Worm (Caenorhabditis elegans) whole organism, late embryonic: ENCODE results near the gene F46G11.2.

ENCODE experiments used
- C38D4.7 ChIP-seq: fragments of 200-800 bp; sonication (Bioruptor generic); optimal IDR thresholded peaks from 2 replicates; lab custom pipeline; 2018; ENCODE audit warnings: mild to moderate bottlenecking, missing genetic modification characterization, moderate library complexity, missing compliant biosample characterization
- F13H6.1 ChIP-seq: sonication (generic microtip); optimal IDR thresholded peaks from 2 replicates; lab custom pipeline; 2016; ENCODE audit warnings: missing genetic modification characterization, missing compliant biosample characterization
- K02D7.2 ChIP-seq: sonication (generic microtip); optimal IDR thresholded peaks from 2 replicates; lab custom pipeline; 2017; ENCODE audit warnings: mild to moderate bottlenecking, missing genetic modification characterization, missing compliant biosample characterization
- K09A11.1 ChIP-seq: sonication (generic microtip); optimal IDR thresholded peaks from 2 replicates; lab custom pipeline; 2017; ENCODE audit warnings: antibody characterized with exemption, mild to moderate bottlenecking, missing genetic modification characterization, missing compliant biosample characterization; ENCODE audit not compliant: insufficient read depth
- T23F11.4 ChIP-seq: fragments of 200-800 bp; sonication (Bioruptor generic); optimal IDR thresholded peaks from 2 replicates; lab custom pipeline; 2018; ENCODE audit warnings: mild to moderate bottlenecking, missing genetic modification characterization, missing compliant biosample characterization
- Y22D7AL.16 ChIP-seq: sonication (generic microtip); optimal IDR thresholded peaks from 2 replicates; lab custom pipeline; 2016; ENCODE audit warnings: missing genetic modification characterization, missing compliant biosample characterization
- ahr-1 ChIP-seq: sonication (generic microtip); optimal IDR thresholded peaks from 2 replicates; lab custom pipeline; 2016; ENCODE audit warnings: missing genetic modification characterization, missing compliant biosample characterization
- ama-1 ChIP-seq: fragments of 150-350 bp; optimal IDR thresholded peaks from 2 replicates; lab custom pipeline; 2014
- ceh-18 ChIP-seq: sonication (generic microtip); optimal IDR thresholded peaks from 2 replicates; lab custom pipeline; 2016; ENCODE audit warnings: missing genetic modification characterization, missing compliant biosample characterization
- ceh-19 ChIP-seq: fragments of 200-800 bp; sonication (Bioruptor generic); optimal IDR thresholded peaks from 2 replicates; lab custom pipeline; 2018; ENCODE audit warnings: mild to moderate bottlenecking, missing genetic modification characterization, missing compliant biosample characterization
- ceh-2 ChIP-seq: sonication (generic microtip); optimal IDR thresholded peaks from 2 replicates; lab custom pipeline; 2016; ENCODE audit warnings: missing genotype, missing genetic modification characterization, missing compliant biosample characterization
- ceh-22 ChIP-seq: sonication (generic microtip); optimal IDR thresholded peaks from 2 replicates; lab custom pipeline; 2017; ENCODE audit warnings: missing biosample characterization, missing genetic modification characterization
- ceh-24 ChIP-seq: sonication (generic microtip); optimal IDR thresholded peaks from 2 replicates; lab custom pipeline; 2016; ENCODE audit warnings: mild to moderate bottlenecking, missing genetic modification characterization, missing compliant biosample characterization
- ceh-31 ChIP-seq: sonication (generic microtip); optimal IDR thresholded peaks from 2 replicates; lab custom pipeline; 2016; ENCODE audit warnings: missing genetic modification characterization, missing compliant biosample characterization
- ceh-45 ChIP-seq: fragments of 200-800 bp; sonication (Bioruptor generic); IDR thresholded peaks from 2 replicates; pipeline ENCODE4 v1.3.6; 2022; ENCODE audit warnings: missing genetic modification reagents, missing genetic modification characterization, missing compliant biosample characterization
- ceh-6 ChIP-seq: fragments of 200-800 bp; sonication (Bioruptor generic); optimal IDR thresholded peaks from 2 replicates; lab custom pipeline; 2018; ENCODE audit warnings: mild to moderate bottlenecking, missing genetic modification characterization, missing compliant biosample characterization
- ceh-9 ChIP-seq: sonication (generic microtip); optimal IDR thresholded peaks from 2 replicates; lab custom pipeline; 2016; ENCODE audit warnings: mild to moderate bottlenecking, missing genetic modification characterization, inconsistent platforms, missing compliant biosample characterization
- che-1 ChIP-seq: sonication (generic microtip); optimal IDR thresholded peaks from 2 replicates; lab custom pipeline; 2016; ENCODE audit warnings: mild to moderate bottlenecking, missing genetic modification characterization, missing compliant biosample characterization
- dmd-4 ChIP-seq: sonication (generic microtip); optimal IDR thresholded peaks from 2 replicates; lab custom pipeline; 2016; ENCODE audit warnings: borderline replicate concordance, missing genetic modification characterization, missing compliant biosample characterization
- dve-1 ChIP-seq: sonication (generic microtip); optimal IDR thresholded peaks from 2 replicates; lab custom pipeline; 2017; ENCODE audit warnings: antibody characterized with exemption, mild to moderate bottlenecking, missing genetic modification characterization, missing compliant biosample characterization
- elt-2 ChIP-seq: sonication (generic microtip); optimal IDR thresholded peaks from 2 replicates; lab custom pipeline; 2016; ENCODE audit warnings: missing genetic modification reagents, missing genetic modification characterization, missing compliant biosample characterization
- elt-4 ChIP-seq: sonication (generic microtip); optimal IDR thresholded peaks from 2 replicates; lab custom pipeline; 2016; ENCODE audit warnings: missing genetic modification characterization, missing compliant biosample characterization
- ets-4 ChIP-seq: sonication (generic microtip); optimal IDR thresholded peaks from 2 replicates; lab custom pipeline; 2016; ENCODE audit warnings: missing genetic modification characterization, missing compliant biosample characterization
- eyg-1 ChIP-seq: sonication (generic microtip); optimal IDR thresholded peaks from 2 replicates; lab custom pipeline; 2016; ENCODE audit warnings: missing genotype, missing genetic modification characterization, missing compliant biosample characterization
- fax-1 ChIP-seq: sonication (generic microtip); optimal IDR thresholded peaks from 2 replicates; lab custom pipeline; 2016; ENCODE audit warnings: missing genotype, missing genetic modification characterization, missing compliant biosample characterization
- fkh-10 ChIP-seq: fragments of 150-350 bp; optimal IDR thresholded peaks from 2 replicates; lab custom pipeline; 2014; ENCODE audit warnings: missing biosample characterization, missing genetic modification reagents, missing genetic modification characterization
- fkh-6 ChIP-seq: sonication (generic microtip); optimal IDR thresholded peaks from 2 replicates; lab custom pipeline; 2016; ENCODE audit warnings: missing genetic modification characterization, missing compliant biosample characterization
- gmeb-2 ChIP-seq: sonication (generic microtip); optimal IDR thresholded peaks from 2 replicates; lab custom pipeline; 2016; ENCODE audit warnings: missing genetic modification characterization, inconsistent platforms, missing compliant biosample characterization
- hlh-13 ChIP-seq: fragments of 200-800 bp; sonication (Bioruptor generic); optimal IDR thresholded peaks from 2 replicates; lab custom pipeline; 2018; ENCODE audit warnings: mild to moderate bottlenecking, missing genetic modification characterization, missing compliant biosample characterization
- hlh-15 ChIP-seq: sonication (generic microtip); optimal IDR thresholded peaks from 2 replicates; lab custom pipeline; 2016; ENCODE audit warnings: missing genetic modification characterization, missing compliant biosample characterization
- hlh-30 ChIP-seq: sonication (generic microtip); optimal IDR thresholded peaks from 2 replicates; lab custom pipeline; 2017; ENCODE audit warnings: antibody characterized with exemption, missing genetic modification characterization, missing compliant biosample characterization; ENCODE audit not compliant: insufficient read depth
- hlh-6 ChIP-seq: sonication (generic microtip); optimal IDR thresholded peaks from 2 replicates; lab custom pipeline; 2016; ENCODE audit warnings: missing genotype, missing genetic modification characterization, missing compliant biosample characterization
- lin-11 ChIP-seq: fragments of 200-800 bp; sonication (Bioruptor generic); optimal IDR thresholded peaks from 2 replicates; lab custom pipeline; 2018; ENCODE audit warnings: mild to moderate bottlenecking, missing genetic modification characterization, missing compliant biosample characterization
- madf-2 ChIP-seq: sonication (generic microtip); optimal IDR thresholded peaks from 2 replicates; lab custom pipeline; 2017; ENCODE audit warnings: missing genetic modification characterization, missing compliant biosample characterization
- mec-3 ChIP-seq: sonication (generic microtip); optimal IDR thresholded peaks from 2 replicates; lab custom pipeline; 2016; ENCODE audit warnings: borderline replicate concordance, missing genetic modification characterization, missing compliant biosample characterization
- nfya-1 ChIP-seq: sonication (generic microtip); optimal IDR thresholded peaks from 2 replicates; lab custom pipeline; 2017; ENCODE audit warnings: missing genetic modification characterization, mild to moderate bottlenecking, missing compliant biosample characterization, antibody characterized with exemption, moderate library complexity
- nhr-232 ChIP-seq: sonication (generic microtip); optimal IDR thresholded peaks from 2 replicates; lab custom pipeline; 2016; ENCODE audit warnings: missing genetic modification characterization, missing compliant biosample characterization
- npax-4 ChIP-seq: sonication (generic microtip); optimal IDR thresholded peaks from 2 replicates; lab custom pipeline; 2016; ENCODE audit warnings: missing genetic modification characterization, missing compliant biosample characterization
- pag-3 ChIP-seq: sonication (generic microtip); optimal IDR thresholded peaks from 2 replicates; lab custom pipeline; 2016; ENCODE audit warnings: missing compliant biosample characterization, missing genetic modification characterization, borderline replicate concordance
- pat-9 ChIP-seq: fragments of 200-800 bp; sonication (Bioruptor generic); optimal IDR thresholded peaks from 2 replicates; lab custom pipeline; 2018; ENCODE audit warnings: mild to moderate bottlenecking, missing genetic modification characterization, moderate library complexity, missing compliant biosample characterization
- pax-1 ChIP-seq: fragments of 150-350 bp; optimal IDR thresholded peaks from 2 replicates; lab custom pipeline; 2014; ENCODE audit warnings: missing biosample characterization, missing genetic modification characterization
- pha-2 ChIP-seq: sonication (generic microtip); optimal IDR thresholded peaks from 2 replicates; lab custom pipeline; 2017; ENCODE audit warnings: mild to moderate bottlenecking, missing genetic modification characterization, missing compliant biosample characterization
- pha-4 ChIP-seq: fragments of 150-350 bp; optimal IDR thresholded peaks from 2 replicates; lab custom pipeline; 2018; ENCODE audit warnings: missing biosample characterization, missing genetic modification reagents, missing genetic modification characterization
- pqm-1 ChIP-seq: sonication (generic microtip); optimal IDR thresholded peaks from 2 replicates; lab custom pipeline; 2016; ENCODE audit warnings: missing genetic modification characterization, missing compliant biosample characterization
- pros-1 ChIP-seq: fragments of 150-350 bp; optimal IDR thresholded peaks from 2 replicates; lab custom pipeline; 2014; ENCODE audit warnings: missing biosample characterization, missing genetic modification reagents, missing genetic modification characterization
- ref-2 ChIP-seq: sonication (generic microtip); optimal IDR thresholded peaks from 2 replicates; lab custom pipeline; 2016; ENCODE audit warnings: missing genetic modification characterization, missing compliant biosample characterization
- sdc-2 ChIP-seq: sonication (generic microtip); optimal IDR thresholded peaks from 2 replicates; lab custom pipeline; 2016; ENCODE audit warnings: missing genotype, missing genetic modification characterization, missing compliant biosample characterization
- sox-2 ChIP-seq: fragments of 200-800 bp; sonication (Bioruptor generic); IDR thresholded peaks from 2 replicates; pipeline ENCODE4 v1.3.6; 2022; ENCODE audit warnings: missing genetic modification reagents, missing genetic modification characterization, missing compliant biosample characterization
- tbx-2 ChIP-seq: sonication (generic microtip); optimal IDR thresholded peaks from 2 replicates; lab custom pipeline; 2016; ENCODE audit warnings: missing genetic modification characterization, missing compliant biosample characterization
- tbx-7 ChIP-seq: sonication (generic microtip); optimal IDR thresholded peaks from 2 replicates; lab custom pipeline; 2016; ENCODE audit warnings: missing genotype, missing genetic modification characterization, missing compliant biosample characterization
- ttx-3 ChIP-seq: sonication (generic microtip); optimal IDR thresholded peaks from 2 replicates; lab custom pipeline; 2016; ENCODE audit warnings: missing genetic modification reagents, missing genetic modification characterization, missing compliant biosample characterization
- unc-55 ChIP-seq: sonication (generic microtip); optimal IDR thresholded peaks from 2 replicates; lab custom pipeline; 2017; ENCODE audit warnings: missing biosample characterization, missing genetic modification reagents, missing genetic modification characterization
- unc-86 ChIP-seq: sonication (generic microtip); optimal IDR thresholded peaks from 2 replicates; lab custom pipeline; 2016; ENCODE audit warnings: missing genetic modification characterization, missing compliant biosample characterization
- zip-5 ChIP-seq: sonication (generic microtip); optimal IDR thresholded peaks from 2 replicates; lab custom pipeline; 2016; ENCODE audit warnings: missing genetic modification characterization, missing compliant biosample characterization

The F46G11.2 gene

ce11 chrX:5816346-5816745 lies 28.4 kb downstream of the F46G11.2 start:
- TF ChIP-seq C38D4.7 = no peak
- TF ChIP-seq unc-55 (GFP tag; lab: Kevin White, UChicago) = no peak
- TF ChIP-seq zip-5 (tag; lab: Kevin White, UChicago) = no peak
- TF ChIP-seq hlh-15 (tag; lab: Kevin White, UChicago) = peak; percentile 42
- no peak for TF ChIP-seq che-1 (tag; lab: Kevin White, UChicago)
- TF ChIP-seq ceh-18 (tag; lab: Kevin White, UChicago) = peak; percentile 4
- peak; percentile 72 for TF ChIP-seq fkh-6 (tag; lab: Kevin White, UChicago)
- no peak for TF ChIP-seq ceh-45
- TF ChIP-seq pha-4 (tag; lab: Kevin White, UChicago) = no peak
- TF ChIP-seq eyg-1 = no peak
- no peak for TF ChIP-seq unc-86 (tag; lab: Kevin White, UChicago)
- TF ChIP-seq K09A11.1 (tag; lab: Kevin White, UChicago) = no peak
- TF ChIP-seq tbx-2 (tag; lab: Kevin White, UChicago) = peak; percentile 39
- TF ChIP-seq tbx-7 (tag; lab: Kevin White, UChicago) = no peak
- peak; percentile 60 for TF ChIP-seq T23F11.4 (GFP tag; lab: Kevin White, UChicago)
- no peak for TF ChIP-seq mec-3 (tag; lab: Kevin White, UChicago)
- TF ChIP-seq pag-3 (tag; lab: Kevin White, UChicago) = no peak
- no peak for TF ChIP-seq dve-1 (tag; lab: Kevin White, UChicago)
- no peak for TF ChIP-seq elt-4
- TF ChIP-seq Y22D7AL.16 (tag; lab: Kevin White, UChicago) = no peak
- no peak for TF ChIP-seq ceh-24 (tag; lab: Kevin White, UChicago)
- no peak for TF ChIP-seq nhr-232 (tag; lab: Kevin White, UChicago)
- TF ChIP-seq ahr-1 (tag; lab: Kevin White, UChicago) = no peak
- TF ChIP-seq npax-4 = no peak
- no peak for TF ChIP-seq ceh-22 (tag; lab: Kevin White, UChicago)
- no peak for TF ChIP-seq pros-1
- TF ChIP-seq nfya-1 (tag; lab: Kevin White, UChicago) = peak; percentile 56
- peak; percentile 75 for TF ChIP-seq ceh-31
- peak; percentile 8 for TF ChIP-seq ceh-2 (tag; lab: Kevin White, UChicago)
- TF ChIP-seq ttx-3 (tag; lab: Kevin White, UChicago) = no peak
- no peak for TF ChIP-seq sox-2
- TF ChIP-seq fax-1 = no peak
- no peak for TF ChIP-seq hlh-6 (tag; lab: Kevin White, UChicago)
- no peak for TF ChIP-seq ama-1 (lab: Kevin White, UChicago)
- TF ChIP-seq gmeb-2 = no peak
- no peak for TF ChIP-seq pax-1 (tag; lab: Kevin White, UChicago)
- TF ChIP-seq hlh-30 (tag; lab: Kevin White, UChicago) = no peak
- no peak for TF ChIP-seq pqm-1 (tag; lab: Kevin White, UChicago)
- peak; percentile 55 for TF ChIP-seq ref-2
- no peak for TF ChIP-seq pat-9 (tag; lab: Kevin White, UChicago)
- no peak for TF ChIP-seq ceh-9 (tag; lab: Kevin White, UChicago)
- TF ChIP-seq elt-2 (tag; lab: Kevin White, UChicago) = peak; percentile 12
- no peak for TF ChIP-seq F13H6.1
- TF ChIP-seq hlh-13 (GFP tag; lab: Kevin White, UChicago) = no peak
- TF ChIP-seq K02D7.2 (tag; lab: Kevin White, UChicago) = no peak
- TF ChIP-seq ceh-19 (GFP tag; lab: Kevin White, UChicago) = peak; percentile 20
- TF ChIP-seq fkh-10 (GFP tag; lab: Kevin White, UChicago) = no peak
- TF ChIP-seq dmd-4 (tag; lab: Kevin White, UChicago) = peak; percentile 23
- peak; percentile 12 for TF ChIP-seq sdc-2 (tag; lab: Kevin White, UChicago)
- TF ChIP-seq pha-2 (tag; lab: Kevin White, UChicago) = no peak
- no peak for TF ChIP-seq madf-2 (tag; lab: Kevin White, UChicago)
- peak; percentile 34 for TF ChIP-seq ceh-6 (GFP tag; lab: Kevin White, UChicago)
- TF ChIP-seq lin-11 (tag; lab: Kevin White, UChicago) = no peak
- no peak for TF ChIP-seq ets-4 (tag; lab: Kevin White, UChicago)
